Worm (Caenorhabditis elegans) whole organism, mixed stage, embryonic: ENCODE data around the gene srw-16.

Experiments used
- ces-1 ChIP-seq: fragments of 150-350 bp; optimal IDR thresholded peaks from 2 replicates; lab custom pipeline; 2014; ENCODE audit warnings: missing biosample characterization, missing genetic modification reagents, missing genetic modification characterization
- ham-2 ChIP-seq: fragments of 200-800 bp; sonication (Bioruptor generic); optimal IDR thresholded peaks from 2 replicates; lab custom pipeline; 2018; ENCODE audit warnings: mild to moderate bottlenecking, missing genetic modification characterization, missing compliant biosample characterization
- lsy-2 ChIP-seq: fragments of 150-350 bp; optimal IDR thresholded peaks from 2 replicates; lab custom pipeline; 2014; ENCODE audit warnings: missing biosample characterization, missing genetic modification characterization
- mab-5 ChIP-seq: fragments of 150-350 bp; optimal IDR thresholded peaks from 2 replicates; lab custom pipeline; 2014; ENCODE audit warnings: missing biosample characterization, missing genetic modification characterization
- nhr-237 ChIP-seq: fragments of 150-350 bp; optimal IDR thresholded peaks from 2 replicates; lab custom pipeline; 2014; ENCODE audit warnings: missing biosample characterization, missing genetic modification characterization
- nhr-28 ChIP-seq: fragments of 150-350 bp; optimal IDR thresholded peaks from 2 replicates; lab custom pipeline; 2014; ENCODE audit warnings: missing biosample characterization, missing genetic modification characterization
- unc-62 ChIP-seq: fragments of 150-350 bp; optimal IDR thresholded peaks from 2 replicates; lab custom pipeline; 2014; ENCODE audit warnings: missing biosample characterization, missing genetic modification reagents, missing genetic modification characterization

DNA sequence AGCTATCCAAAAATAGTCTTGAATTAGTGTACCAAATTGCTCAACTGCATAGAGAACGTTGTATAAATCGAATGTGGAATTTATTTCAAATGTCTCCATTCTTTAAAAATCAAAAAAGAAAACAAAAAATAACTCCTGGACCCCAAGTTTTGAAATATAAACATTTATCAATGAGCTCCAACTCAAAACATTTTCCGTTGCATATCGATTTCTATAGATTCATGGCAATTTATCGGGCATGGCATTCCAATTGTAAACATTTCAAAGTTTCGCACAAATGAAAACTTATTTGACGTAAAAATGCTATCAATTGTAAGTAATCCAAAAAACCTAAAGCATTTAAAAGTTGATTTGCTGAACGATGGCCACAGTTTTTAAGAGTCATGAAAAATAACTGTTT lies 36.1 kb downstream of the srw-16 start, which contains the start of gene srw-12:
- TF ChIP-seq mab-5 (tag; lab: Kevin White, UChicago) (no peak), nhr-28 (no peak), unc-62 (GFP tag; lab: Kevin White, UChicago) (no peak), lsy-2 (no peak), ces-1 (GFP tag; lab: Kevin White, UChicago) (no peak), nhr-237 (no peak), ham-2 (GFP tag; lab: Kevin White, UChicago) (no peak)
